Fruit fly (Drosophila melanogaster): Measurements from ENCODE around the gene Eno.

Gene Eno

DNA sequence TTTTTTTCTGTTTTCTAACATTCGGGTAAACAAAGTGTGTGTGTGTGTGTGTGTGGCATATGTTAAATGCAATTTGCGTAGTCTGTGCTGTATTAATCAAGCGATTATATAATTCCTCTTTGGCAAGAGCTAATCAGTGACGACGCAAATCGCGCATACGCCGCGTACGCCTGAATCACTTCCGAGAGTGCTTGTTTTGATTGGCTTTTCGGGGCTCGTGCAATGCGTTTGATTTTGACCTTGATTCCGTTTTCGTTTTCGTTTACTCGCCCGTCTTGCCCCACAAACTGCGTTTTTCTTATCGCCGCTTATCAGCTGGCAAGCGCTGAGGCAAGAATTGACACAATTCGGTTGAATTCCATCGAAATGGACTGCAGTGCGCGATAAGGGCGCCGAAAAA, 36.6 kb downstream of the Eno start:
- no peak for TF ChIP-seq CG8478 (optimal IDR thresholded peaks at IDR 0.05)
- TF ChIP-seq CTCF (optimal IDR thresholded peaks at IDR 0.05), result no peak

Data from S2 (cell line).